Fruit fly (Drosophila melanogaster) whole organism, wandering third instar larva: Measurements from ENCODE around the gene Cngl.

Experiments
- Abd-B ChIP-seq: fragments of >200 bp; optimal IDR thresholded peaks from 2 replicates; lab custom pipeline; 2017; ENCODE audit warnings: missing biosample characterization, missing genetic modification characterization
- CG32264 ChIP-seq: fragments of 200-800 bp; sonication (Bioruptor generic); optimal IDR thresholded peaks from 2 replicates; lab custom pipeline; 2016; ENCODE audit warnings: missing biosample characterization, missing genetic modification characterization
- CG9705 ChIP-seq: fragments of 200-800 bp; sonication (Bioruptor generic); optimal IDR thresholded peaks from 2 replicates; lab custom pipeline; 2018; ENCODE audit warnings: missing biosample characterization, mild to moderate bottlenecking, missing genetic modification characterization
- CrebA ChIP-seq: fragments of 200-800 bp; sonication (Bioruptor generic); optimal IDR thresholded peaks from 2 replicates; lab custom pipeline; 2016; ENCODE audit warnings: missing biosample characterization, mild to moderate bottlenecking, missing genetic modification characterization, borderline replicate concordance
- Dif ChIP-seq: fragments of 200-275, 200-300 bp; sonication (Bioruptor generic); optimal IDR thresholded peaks from 2 replicates; lab custom pipeline; 2018; ENCODE audit warnings: missing biosample characterization, missing genetic modification characterization; ENCODE audit not compliant: partially characterized antibody
- HLH106 ChIP-seq: fragments of 200-800 bp; optimal IDR thresholded peaks from 3 replicates; lab custom pipeline; 2019; ENCODE audit warnings: missing biosample characterization, mild to moderate bottlenecking, missing genetic modification characterization, moderate library complexity
- Hnf4 ChIP-seq: fragments of 200-800 bp; sonication (Bioruptor generic); optimal IDR thresholded peaks from 2 replicates; lab custom pipeline; 2016; ENCODE audit warnings: missing biosample characterization, mild to moderate bottlenecking, missing genetic modification characterization
- Hr78 ChIP-seq: fragments of >200 bp; optimal IDR thresholded peaks from 2 replicates; lab custom pipeline; 2017; ENCODE audit warnings: missing biosample characterization, missing genetic modification characterization
- Jra ChIP-seq: sonication (Bioruptor generic); optimal IDR thresholded peaks from 2 replicates; lab custom pipeline; 2016; ENCODE audit warnings: missing biosample characterization, missing genetic modification characterization
- Mio ChIP-seq: sonication (Bioruptor generic); optimal IDR thresholded peaks from 2 replicates; lab custom pipeline; 2016; ENCODE audit warnings: missing biosample characterization, missing genetic modification characterization
- Myc ChIP-seq: fragments of >200 bp; optimal IDR thresholded peaks from 2 replicates; lab custom pipeline; 2017
- N ChIP-seq: fragments of >200 bp; optimal IDR thresholded peaks from 2 replicates; lab custom pipeline; 2018; ENCODE audit warnings: missing biosample characterization, missing external identifiers, missing genetic modification characterization
- OdsH ChIP-seq: fragments of 200-800 bp; sonication (Bioruptor generic); optimal IDR thresholded peaks from 2 replicates; lab custom pipeline; 2016; ENCODE audit warnings: missing biosample characterization, mild to moderate bottlenecking, missing genetic modification characterization
- Rel ChIP-seq, 2 experiments: fragments of 200-800 bp; sonication (Bioruptor generic) in 1 of 2; optimal IDR thresholded peaks; 2 replicates in 1 of 2; 3 replicates in 1 of 2; lab custom pipeline; 2016 to 2019; ENCODE audit warnings: mild to moderate bottlenecking in 2 of 2, missing biosample characterization in 2 of 2, missing genetic modification characterization in 2 of 2, moderate library complexity in 1 of 2
- Sp1 ChIP-seq: fragments of 200-800 bp; sonication (Bioruptor generic); optimal IDR thresholded peaks from 3 replicates; lab custom pipeline; 2019; ENCODE audit warnings: missing biosample characterization, mild to moderate bottlenecking, missing genetic modification characterization, moderate library complexity
- Vsx2 ChIP-seq: fragments of 200-300, 225-300 bp; sonication (Bioruptor generic); optimal IDR thresholded peaks from 2 replicates; lab custom pipeline; 2018; ENCODE audit warnings: missing biosample characterization, missing genetic modification characterization; ENCODE audit not compliant: partially characterized antibody
- br ChIP-seq: fragments of 200-800 bp; sonication (Bioruptor generic); optimal IDR thresholded peaks from 2 replicates; lab custom pipeline; 2016; ENCODE audit warnings: missing biosample characterization, missing genetic modification characterization
- brk ChIP-seq: fragments of 200-800 bp; sonication (Bioruptor generic); optimal IDR thresholded peaks from 2 replicates; lab custom pipeline; 2016; ENCODE audit warnings: missing biosample characterization, mild to moderate bottlenecking, missing genetic modification characterization
- dl ChIP-seq, 2 experiments: fragments of 175-275, 200-275 bp in 1 of 2; fragments of 200-275 bp in 1 of 2; sonication (Bioruptor generic); optimal IDR thresholded peaks; lab custom pipeline; 2018; ENCODE audit warnings: mild to moderate bottlenecking in 2 of 2, missing biosample characterization in 2 of 2, missing genetic modification characterization in 2 of 2, moderate library complexity in 2 of 2; ENCODE audit not compliant: partially characterized antibody in 2 of 2, insufficient read depth in 1 of 2
- dsf ChIP-seq: sonication (Bioruptor generic); optimal IDR thresholded peaks from 2 replicates; lab custom pipeline; 2016; ENCODE audit warnings: missing biosample characterization, missing genetic modification characterization, borderline replicate concordance
- ey ChIP-seq: fragments of 200-800 bp; sonication (Bioruptor generic); optimal IDR thresholded peaks from 2 replicates; lab custom pipeline; 2016; ENCODE audit warnings: missing biosample characterization, missing genetic modification characterization
- fru ChIP-seq: fragments of 200-800 bp; sonication (Bioruptor generic); optimal IDR thresholded peaks from 3 replicates; lab custom pipeline; 2016; ENCODE audit warnings: missing biosample characterization, mild to moderate bottlenecking, missing genetic modification characterization
- h ChIP-seq: fragments of 200-800 bp; sonication (Bioruptor generic); optimal IDR thresholded peaks from 3 replicates; lab custom pipeline; 2016; ENCODE audit warnings: missing biosample characterization, mild to moderate bottlenecking, missing genetic modification characterization
- jim ChIP-seq: fragments of 175-275, 200-325 bp; sonication (Bioruptor generic); optimal IDR thresholded peaks from 2 replicates; lab custom pipeline; 2016; ENCODE audit warnings: missing biosample characterization, mild to moderate bottlenecking, missing genetic modification characterization
- lola ChIP-seq: fragments of >200 bp; optimal IDR thresholded peaks from 2 replicates; lab custom pipeline; 2017; ENCODE audit warnings: missing biosample characterization, missing genetic modification characterization
- psq ChIP-seq: fragments of 200-800 bp; sonication (Bioruptor generic); optimal IDR thresholded peaks from 3 replicates; lab custom pipeline; 2017; ENCODE audit warnings: missing biosample characterization, mild to moderate bottlenecking, missing genetic modification characterization, moderate library complexity
- rgr ChIP-seq: fragments of 200-800 bp; sonication (Bioruptor generic); optimal IDR thresholded peaks from 3 replicates; lab custom pipeline; 2016; ENCODE audit warnings: missing biosample characterization, mild to moderate bottlenecking, missing genetic modification characterization
- sage ChIP-seq: fragments of 200-800 bp; sonication (Bioruptor generic); optimal IDR thresholded peaks from 2 replicates; lab custom pipeline; 2016; ENCODE audit warnings: missing biosample characterization, mild to moderate bottlenecking, missing genetic modification characterization
- sv ChIP-seq: fragments of 200-800 bp; sonication (Bioruptor generic); optimal IDR thresholded peaks from 3 replicates; lab custom pipeline; 2016; ENCODE audit warnings: missing biosample characterization, missing genetic modification characterization
- tai ChIP-seq: sonication (Bioruptor generic); optimal IDR thresholded peaks from 2 replicates; lab custom pipeline; 2016; ENCODE audit warnings: missing biosample characterization, missing genetic modification characterization
- usp ChIP-seq: fragments of >200 bp; optimal IDR thresholded peaks from 2 replicates; lab custom pipeline; 2017; ENCODE audit warnings: missing biosample characterization, missing genetic modification characterization
- woc ChIP-seq: sonication (Bioruptor generic); optimal IDR thresholded peaks from 2 replicates; lab custom pipeline; 2016; ENCODE audit warnings: missing biosample characterization, mild to moderate bottlenecking, missing genetic modification characterization

The Cngl gene

dm6 chrX:15483010-15483802, 42.2 kb upstream of the Cngl start:
- TF ChIP-seq HLH106 (tag; lab: Kevin White, UChicago) (no peak), woc (GFP tag; lab: Kevin White, UChicago) (no peak), OdsH (no peak), Vsx2 (GFP tag; lab: Kevin White, UChicago) (no peak), psq (GFP tag; lab: Kevin White, UChicago) (no peak), Rel (GFP tag; optimal IDR thresholded peaks at IDR 0.05; lab: Kevin White, UChicago) (no peak), Rel (tag; optimal IDR thresholded peaks at IDR 0.05; lab: Kevin White, UChicago) (peak; percentile 53), Dif (GFP tag; lab: Kevin White, UChicago) (peak; percentile 20)

dm6 chrX:15482236-15482660, 41.2 kb upstream of the Cngl start, which contains the start of gene CG6340:
Gene CG6340, plus strand, starts transcription at chrX:15482374.
- TF ChIP-seq lola (GFP tag; lab: Kevin White, UChicago) (no peak), sage (GFP tag; lab: Kevin White, UChicago) (no peak), tai (GFP tag; lab: Kevin White, UChicago) (no peak), h (GFP tag; lab: Kevin White, UChicago) (peak; percentile 6), Myc (lab: Kevin White, UChicago) (peak; percentile 27), Sp1 (GFP tag; lab: Kevin White, UChicago) (peak; percentile 12), woc (GFP tag; lab: Kevin White, UChicago) (no peak), brk (GFP tag; lab: Kevin White, UChicago) (no peak), Vsx2 (GFP tag; lab: Kevin White, UChicago) (no peak)

dm6 chrX:15475791-15476190, 34.7 kb upstream of the Cngl start, which contains the start of gene CG6324:
Gene CG6324, plus strand, starts transcription at chrX:15476091.
- TF ChIP-seq Jra (GFP tag; lab: Kevin White, UChicago) (no peak), Dif (GFP tag; lab: Kevin White, UChicago) (no peak), Mio (GFP tag; lab: Kevin White, UChicago) (no peak), OdsH (no peak), N (GFP tag; lab: Kevin White, UChicago) (no peak), sage (GFP tag; lab: Kevin White, UChicago) (no peak), CG9705 (no peak), sv (no peak)

- TF ChIP-seq N (GFP tag; lab: Kevin White, UChicago) (no peak), Vsx2 (GFP tag; lab: Kevin White, UChicago) (no peak), Hnf4 (GFP tag; lab: Kevin White, UChicago) (no peak), tai (GFP tag; lab: Kevin White, UChicago) (no peak), jim (no peak), Dif (GFP tag; lab: Kevin White, UChicago) (no peak), CrebA (GFP tag; lab: Kevin White, UChicago) (no peak), Mio (GFP tag; lab: Kevin White, UChicago) (no peak), usp (GFP tag; lab: Kevin White, UChicago) (no peak), woc (GFP tag; lab: Kevin White, UChicago) (no peak), fru (GFP tag; lab: Kevin White, UChicago) (no peak), br (GFP tag; lab: Kevin White, UChicago) (no peak), ey (no peak), HLH106 (tag; lab: Kevin White, UChicago) (no peak), psq (GFP tag; lab: Kevin White, UChicago) (no peak), CG9705 (no peak), sv (no peak), dsf (GFP tag; lab: Kevin White, UChicago) (no peak)
Observed at dm6 chrX:15475367-15475789, 34.3 kb upstream of the Cngl start, which contains the start of gene mh. Gene mh, minus strand, starts transcription at chrX:15475400.

- TF ChIP-seq jim (no peak), Jra (GFP tag; lab: Kevin White, UChicago) (no peak), rgr (GFP tag; lab: Kevin White, UChicago) (no peak), N (GFP tag; lab: Kevin White, UChicago) (no peak), Abd-B (no peak), OdsH (no peak), CG32264 (no peak), CG9705 (no peak), dl (GFP tag; optimal IDR thresholded peaks at IDR 0.05; lab: Kevin White, UChicago; ENCODE audit: insufficient read depth in 1 of 2, partially characterized antibody in 2 of 2) (no peak), tai (GFP tag; lab: Kevin White, UChicago) (no peak), br (GFP tag; lab: Kevin White, UChicago) (no peak), Hr78 (GFP tag; lab: Kevin White, UChicago) (no peak), sv (no peak)
Observed at dm6 chrX:15471904-15472303, 30.9 kb upstream of the Cngl start, which contains the start of the genes Grip128 and Alg14. Gene Grip128, minus strand, starts transcription at chrX:15472119. Gene Alg14, plus strand, starts transcription at chrX:15472164.
